Fruit fly (Drosophila melanogaster): ENCODE data around the gene CG8043.

Gene CG8043

DNA sequence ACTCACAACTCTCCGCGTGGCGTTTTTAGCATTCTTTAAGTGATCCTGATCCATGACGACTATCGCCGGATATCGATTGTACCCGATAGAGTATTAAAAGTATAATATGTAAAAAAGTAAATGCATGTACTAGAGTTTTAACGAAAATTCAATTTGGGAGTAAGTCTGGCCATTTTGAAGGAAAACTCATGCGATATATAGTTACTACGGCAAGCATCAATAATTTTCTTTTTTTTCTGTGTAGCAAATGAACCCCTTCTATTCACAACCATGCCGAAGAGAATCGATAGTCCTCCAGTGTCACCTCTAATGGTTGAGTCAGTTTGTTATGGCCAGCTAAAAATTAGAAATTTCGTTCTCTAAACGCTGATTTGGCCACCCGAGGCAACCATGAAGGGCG, 24.0 kb upstream of the CG8043 start, which contains the start of the genes Sys1 and Dhod (continued):
- no peak for TF ChIP-seq CG42726 (GFP tag; IDR thresholded peaks at IDR 0.05; ENCODE audit: partially characterized antibody)
- TF ChIP-seq fd3F (GFP tag; optimal IDR thresholded peaks at IDR 0.05), result peak; percentile 38
- peak; percentile 76 for TF ChIP-seq CG13775 (GFP tag; optimal IDR thresholded peaks at IDR 0.05)
- no peak for TF ChIP-seq insv (GFP tag; optimal IDR thresholded peaks at IDR 0.05)
- peak; percentile 35 for TF ChIP-seq CG1647 (GFP tag; optimal IDR thresholded peaks at IDR 0.05)
- no peak for TF ChIP-seq CG9876 (GFP tag; optimal IDR thresholded peaks at IDR 0.05)
- no peak for TF ChIP-seq ttk (GFP tag; IDR thresholded peaks at IDR 0.05)
- peak; percentile 86 for TF ChIP-seq CG2120 (GFP tag; optimal IDR thresholded peaks at IDR 0.05)
- peak; percentile 36 for TF ChIP-seq CG18619 (GFP tag; optimal IDR thresholded peaks at IDR 0.05)
- TF ChIP-seq CG12219 (GFP tag; optimal IDR thresholded peaks at IDR 0.05), result no peak
- no peak for TF ChIP-seq BtbVII (GFP tag; optimal IDR thresholded peaks at IDR 0.05)
- TF ChIP-seq gsb-n (tag; optimal IDR thresholded peaks at IDR 0.05), result peak; percentile 52
- TF ChIP-seq tup (GFP tag; optimal IDR thresholded peaks at IDR 0.05), result no peak
- peak; percentile 58 for TF ChIP-seq CG11504 (tag; optimal IDR thresholded peaks at IDR 0.05)
- peak; percentile 69 to 75 for TF ChIP-seq dpn (GFP tag; optimal IDR thresholded peaks at IDR 0.05)
- TF ChIP-seq Dip2 (GFP tag; IDR thresholded peaks at IDR 0.05), result no peak
- peak; percentile 33; the same call in 1 of the 2 replicates for TF ChIP-seq Taf1 (GFP tag; IDR thresholded peaks at IDR 0.05)
- no peak for TF ChIP-seq nau (GFP tag; optimal IDR thresholded peaks at IDR 0.05)
- TF ChIP-seq CG9817 (tag; optimal IDR thresholded peaks at IDR 0.05), result peak; percentile 56
- TF ChIP-seq Vsx1 (GFP tag; optimal IDR thresholded peaks at IDR 0.05), result no peak
- peak; percentile 29 to 57 for TF ChIP-seq chif (GFP tag; optimal IDR thresholded peaks at IDR 0.05)
- no peak for TF ChIP-seq Doc2 (GFP tag; IDR thresholded peaks at IDR 0.05)
- TF ChIP-seq schlank (tag; optimal IDR thresholded peaks at IDR 0.05), result no peak
- TF ChIP-seq Dad (GFP tag; optimal IDR thresholded peaks at IDR 0.05), result peak; percentile 62
- TF ChIP-seq Sry-δ (GFP tag; optimal IDR thresholded peaks at IDR 0.05), result peak; percentile 90
- no peak for TF ChIP-seq pita (GFP tag; optimal IDR thresholded peaks at IDR 0.05)
- peak; percentile 62 for TF ChIP-seq Bteb2 (GFP tag; optimal IDR thresholded peaks at IDR 0.05)
- peak; percentile 69; the same call in 2 of the 3 replicates for TF ChIP-seq otp (GFP tag; IDR thresholded peaks at IDR 0.05)
- no peak for TF ChIP-seq CG2875 (GFP tag; optimal IDR thresholded peaks at IDR 0.05)
- peak; percentile 76 for TF ChIP-seq ind (GFP tag; optimal IDR thresholded peaks at IDR 0.05)
- TF ChIP-seq CG6683 (GFP tag; optimal IDR thresholded peaks at IDR 0.05), result no peak
- TF ChIP-seq CG1603 (tag; optimal IDR thresholded peaks at IDR 0.05), result peak; percentile 65
- TF ChIP-seq gcm2 (GFP tag; optimal IDR thresholded peaks at IDR 0.05), result no peak
- no peak for TF ChIP-seq CG2199 (GFP tag; IDR thresholded peaks at IDR 0.05)
- TF ChIP-seq so (GFP tag; IDR thresholded peaks at IDR 0.05), result peak; percentile 70; the same call in 2 of the 3 replicates
- TF ChIP-seq her (GFP tag; optimal IDR thresholded peaks at IDR 0.05), result peak; percentile 60
- no peak for TF ChIP-seq Asciz (GFP tag; optimal IDR thresholded peaks at IDR 0.05)
- TF ChIP-seq CG13424 (tag; optimal IDR thresholded peaks at IDR 0.05), result peak; percentile 67
- peak; percentile 67 for TF ChIP-seq Drgx (GFP tag; IDR thresholded peaks at IDR 0.05)
- no peak for TF ChIP-seq bigmax (GFP tag; optimal IDR thresholded peaks at IDR 0.05)
- no peak for TF ChIP-seq pfk (GFP tag; optimal IDR thresholded peaks at IDR 0.05)
- no peak for TF ChIP-seq GATAe (GFP tag; conservative IDR thresholded peaks at IDR 0.05)
- TF ChIP-seq CG3726 (GFP tag; IDR thresholded peaks at IDR 0.05), result no peak
- TF ChIP-seq gce (GFP tag; IDR thresholded peaks at IDR 0.05), result 0 out of 3 replicates have a peak, but pooled peaks have one; percentile 40
- 0 out of 3 replicates have a peak, but pooled peaks have one; percentile 40 for TF ChIP-seq C15 (GFP tag; IDR thresholded peaks at IDR 0.05)
- peak; percentile 60 for TF ChIP-seq Hmr (GFP tag; optimal IDR thresholded peaks at IDR 0.05)
- TF ChIP-seq mam (GFP tag; optimal IDR thresholded peaks at IDR 0.05), result peak; percentile 81
- TF ChIP-seq CG12769 (tag; optimal IDR thresholded peaks at IDR 0.05), result peak; percentile 64
- peak; percentile 91 for TF ChIP-seq Scr (GFP tag; IDR thresholded peaks at IDR 0.05; ENCODE audit: partially characterized antibody)
- peak; percentile 71 for TF ChIP-seq CG13894 (tag; optimal IDR thresholded peaks at IDR 0.05)
